Fruit fly (Drosophila melanogaster): Measurements from ENCODE around the gene CG44002.

dm6 chr2L:3155804-3156203, 15.1 kb downstream of the CG44002 start:
- TF ChIP-seq lola (GFP tag; optimal IDR thresholded peaks at IDR 0.05): no peak
- no peak for TF ChIP-seq fru (GFP tag; optimal IDR thresholded peaks at IDR 0.05)
- no peak for TF ChIP-seq Abd-B (GFP tag; optimal IDR thresholded peaks at IDR 0.05)
- TF ChIP-seq h (GFP tag; optimal IDR thresholded peaks at IDR 0.05): no peak
- TF ChIP-seq pan (optimal IDR thresholded peaks at IDR 0.05): no peak
- TF ChIP-seq Dif (GFP tag; optimal IDR thresholded peaks at IDR 0.05; ENCODE audit: partially characterized antibody): no peak
